Fruit fly (Drosophila melanogaster): ENCODE data around the gene Septin1.

- TF ChIP-seq CG10209 (GFP tag; optimal IDR thresholded peaks at IDR 0.05) (no peak), CG6765 (GFP tag; optimal IDR thresholded peaks at IDR 0.05) (no peak), CG17361 (GFP tag; IDR thresholded peaks at IDR 0.05) (no peak), wek (GFP tag; optimal IDR thresholded peaks at IDR 0.05) (no peak), gsb-n (tag; optimal IDR thresholded peaks at IDR 0.05) (no peak), CrebB (tag; optimal IDR thresholded peaks at IDR 0.05) (no peak), CG1529 (GFP tag; optimal IDR thresholded peaks at IDR 0.05) (no peak), CG13287 (GFP tag; IDR thresholded peaks at IDR 0.05; ENCODE audit: partially characterized antibody) (peak; percentile 20; the same call in 1 of the 2 replicates), bab2 (GFP tag; optimal IDR thresholded peaks at IDR 0.05) (no peak), nmo (GFP tag; optimal IDR thresholded peaks at IDR 0.05) (no peak), gro (GFP tag; optimal IDR thresholded peaks at IDR 0.05) (no peak)
These were observed 10.4 kb downstream of the Septin1 start for dm6 chrX:21368410-21368918.

Measured in whole organism, embryonic.